Worm (Caenorhabditis elegans): ENCODE measurements around the gene his-39.
"Not testable (repeated sequence)": the region's sequence is repeated elsewhere in the genome, so short reads cannot be mapped to it uniquely, and the experiment has no call there.

his-39 gene

ce11 chrV:8520846-8521553, 15.3 kb upstream of the his-39 start, which contains the start of the genes F45F2.11 and otpl-7:
F45F2.11 (minus strand) TSS chrV:8520896.
otpl-7 (plus strand) TSS chrV:8521503.
- TF ChIP-seq daf-12 (tag; optimal IDR thresholded peaks at IDR 0.05), result no peak
- peak; percentile 2 for TF ChIP-seq pha-4 (tag; optimal IDR thresholded peaks at IDR 0.05)
- TF ChIP-seq zag-1 (tag; optimal IDR thresholded peaks at IDR 0.05), result no peak

ce11 chrV:8525774-8526173, 10.5 kb upstream of the his-39 start, which contains the start of gene otpl-6:
otpl-6 (plus strand) TSS chrV:8526074.
- no peak for TF ChIP-seq nhr-12 (tag; optimal IDR thresholded peaks at IDR 0.05)
- TF ChIP-seq fkh-2 (tag; optimal IDR thresholded peaks at IDR 0.05), result no peak
- peak; percentile 22 for TF ChIP-seq pha-4 (tag; optimal IDR thresholded peaks at IDR 0.05)

- TF ChIP-seq fkh-2 (tag; optimal IDR thresholded peaks at IDR 0.05) (no peak), lin-15B (tag; optimal IDR thresholded peaks at IDR 0.05) (no peak), eor-1 (tag; optimal IDR thresholded peaks at IDR 0.05) (no peak), lin-39 (tag; optimal IDR thresholded peaks at IDR 0.05) (no peak), pha-4 (tag; optimal IDR thresholded peaks at IDR 0.05) (no peak), snpc-4 (tag; optimal IDR thresholded peaks at IDR 0.05) (no peak), nhr-25 (tag; optimal IDR thresholded peaks at IDR 0.05) (no peak), nfya-1 (tag; optimal IDR thresholded peaks at IDR 0.05; ENCODE audit: insufficient read depth) (no peak), elt-1 (tag; optimal IDR thresholded peaks at IDR 0.05) (no peak), fos-1 (tag; optimal IDR thresholded peaks at IDR 0.05) (no peak), tbx-2 (tag; optimal IDR thresholded peaks at IDR 0.05) (no peak), skn-1 (tag; optimal IDR thresholded peaks at IDR 0.05) (no peak), mml-1 (tag; optimal IDR thresholded peaks at IDR 0.05) (no peak), nhr-76 (tag; optimal IDR thresholded peaks at IDR 0.05) (no peak), nhr-23 (tag; optimal IDR thresholded peaks at IDR 0.05) (no peak), ceh-28 (tag; optimal IDR thresholded peaks at IDR 0.05) (no peak), zag-1 (tag; optimal IDR thresholded peaks at IDR 0.05) (no peak), nhr-43 (tag; optimal IDR thresholded peaks at IDR 0.05; ENCODE audit: poor library complexity, severe bottlenecking) (no peak), daf-12 (tag; optimal IDR thresholded peaks at IDR 0.05) (no peak)
These were observed 7.1 kb upstream of the his-39 start, which contains the start of gene otpl-5 for ce11 chrV:8529219-8529618. otpl-5 (plus strand) TSS chrV:8529519.

ce11 chrV:8533067-8533466, 3.2 kb upstream of the his-39 start, which contains the start of the genes his-8 and his-7:
his-8 (minus strand) TSS chrV:8533086.
his-7 (plus strand) TSS chrV:8533379.
- TF ChIP-seq nhr-77 (tag; optimal IDR thresholded peaks at IDR 0.05); fkh-10 (GFP tag; optimal IDR thresholded peaks at IDR 0.05); mdl-1 (tag; optimal IDR thresholded peaks at IDR 0.05): not testable (repeated sequence)

ce11 chrV:8533916-8534315, 2.4 kb upstream of the his-39 start:
- TF ChIP-seq pqm-1 (tag; optimal IDR thresholded peaks at IDR 0.05) (no peak), aly-2 (tag; optimal IDR thresholded peaks at IDR 0.05) (no peak), nhr-25 (tag; optimal IDR thresholded peaks at IDR 0.05) (peak; percentile 75), unc-62 (GFP tag; optimal IDR thresholded peaks at IDR 0.05) (no peak), ztf-11 (tag; optimal IDR thresholded peaks at IDR 0.05) (no peak), egl-27 (tag; optimal IDR thresholded peaks at IDR 0.05) (no peak), elt-1 (tag; optimal IDR thresholded peaks at IDR 0.05) (peak; percentile 23), nhr-67 (tag; optimal IDR thresholded peaks at IDR 0.05) (no peak), unc-39 (tag; optimal IDR thresholded peaks at IDR 0.05) (no peak), jun-1 (tag; optimal IDR thresholded peaks at IDR 0.05) (no peak), ceh-28 (tag; optimal IDR thresholded peaks at IDR 0.05) (no peak)

All from whole organism, L3 larva.